Worm (Caenorhabditis elegans): ENCODE measurements around the gene rml-1.

Gene rml-1

ce11 chrIII:13779360-13780093, 11.6 kb upstream of the rml-1 start:
- TF ChIP-seq nhr-6 (tag; optimal IDR thresholded peaks at IDR 0.05) (no peak), gei-8 (GFP tag; optimal IDR thresholded peaks at IDR 0.05) (no peak), fkh-10 (GFP tag; optimal IDR thresholded peaks at IDR 0.05) (no peak), attf-4 (tag; optimal IDR thresholded peaks at IDR 0.05) (no peak), aly-2 (tag; optimal IDR thresholded peaks at IDR 0.05) (no peak), nhr-41 (GFP tag; IDR thresholded peaks at IDR 0.05) (no peak), F26F4.8 (GFP tag; conservative IDR thresholded peaks at IDR 0.05) (no peak), ceh-82 (tag; optimal IDR thresholded peaks at IDR 0.05) (no peak), daf-16 (GFP tag; optimal IDR thresholded peaks at IDR 0.05) (no peak), daf-16 (tag; optimal IDR thresholded peaks at IDR 0.05) (no peak), mdt-29 (GFP tag; IDR thresholded peaks at IDR 0.05) (no peak), ceh-62 (tag; optimal IDR thresholded peaks at IDR 0.05) (no peak), ces-1 (GFP tag; optimal IDR thresholded peaks at IDR 0.05) (no peak), mes-2 (tag; optimal IDR thresholded peaks at IDR 0.05; ENCODE audit: poor library complexity, severe bottlenecking) (peak; percentile 39), lin-39 (tag; optimal IDR thresholded peaks at IDR 0.05) (no peak), unc-62 (GFP tag; optimal IDR thresholded peaks at IDR 0.05 in 1 of 2) (peak in 1 of 2 experiments; percentile 95), unc-62 (tag; optimal IDR thresholded peaks at IDR 0.05) (no peak)

ce11 chrIII:13778816-13779215, 10.9 kb upstream of the rml-1 start:
- TF ChIP-seq daf-12 (tag; optimal IDR thresholded peaks at IDR 0.05), result no peak
- TF ChIP-seq tra-1 (GFP tag; IDR thresholded peaks at IDR 0.05), result no peak
- TF ChIP-seq mdl-1 (tag; optimal IDR thresholded peaks at IDR 0.05), result peak in 1 of 2 experiments; percentile 32

- no peak for TF ChIP-seq Y48G9A.11 (GFP tag; IDR thresholded peaks at IDR 0.05)
- TF ChIP-seq sdz-12 (GFP tag; optimal IDR thresholded peaks at IDR 0.05), result no peak
Observed at ce11 chrIII:13772876-13773275, 5.0 kb upstream of the rml-1 start, which contains the start of gene mdt-29. TSS of gene mdt-29 (plus strand) at chrIII:13773176.

ce11 chrIII:13771145-13771544, 3.3 kb upstream of the rml-1 start, which contains the start of the genes cyk-4 and pdr-1:
TSS of gene cyk-4 (minus strand) at chrIII:13771224.
TSS of gene pdr-1 (plus strand) at chrIII:13771513.
- TF ChIP-seq fos-1 (tag; optimal IDR thresholded peaks at IDR 0.05) (no peak), unc-62 (GFP tag; optimal IDR thresholded peaks at IDR 0.05 in 1 of 2) (peak in 1 of 2 experiments; percentile 77), unc-62 (tag; optimal IDR thresholded peaks at IDR 0.05) (no peak), nhr-25 (tag; optimal IDR thresholded peaks at IDR 0.05; ENCODE audit: borderline replicate concordance, insufficient read depth) (no peak), Y48G9A.11 (GFP tag; IDR thresholded peaks at IDR 0.05) (no peak), lim-7 (GFP tag; IDR thresholded peaks at IDR 0.05) (no peak), unc-130 (GFP tag; optimal IDR thresholded peaks at IDR 0.05) (peak; percentile 14), nhr-6 (tag; optimal IDR thresholded peaks at IDR 0.05) (peak; percentile 72), lin-38 (GFP tag; IDR thresholded peaks at IDR 0.05) (peak; percentile 91), hlh-30 (tag; optimal IDR thresholded peaks at IDR 0.05; ENCODE audit: insufficient read depth) (peak; percentile 88), nhr-77 (tag; optimal IDR thresholded peaks at IDR 0.05) (peak; percentile 49), mes-2 (tag; optimal IDR thresholded peaks at IDR 0.05; ENCODE audit: poor library complexity, severe bottlenecking) (peak; percentile 84), lin-13 (GFP tag; optimal IDR thresholded peaks at IDR 0.05) (peak; percentile 18), nhr-28 (tag; optimal IDR thresholded peaks at IDR 0.05) (peak; percentile 43), dpl-1 (GFP tag; optimal IDR thresholded peaks at IDR 0.05) (peak; percentile 81), T20F7.1 (GFP tag; optimal IDR thresholded peaks at IDR 0.05) (no peak), daf-16 (GFP tag; optimal IDR thresholded peaks at IDR 0.05) (no peak), daf-16 (tag; optimal IDR thresholded peaks at IDR 0.05) (peak; percentile 34)

ce11 chrIII:13770017-13770416, 2.1 kb upstream of the rml-1 start:
- TF ChIP-seq unc-62 (GFP tag; optimal IDR thresholded peaks at IDR 0.05 in 1 of 2) (peak in 1 of 2 experiments; percentile 96), unc-62 (tag; optimal IDR thresholded peaks at IDR 0.05) (no peak), skn-1 (tag; optimal IDR thresholded peaks at IDR 0.05) (no peak)
